Worm (Caenorhabditis elegans): Measurements from ENCODE around the gene sph-1.

DNA sequence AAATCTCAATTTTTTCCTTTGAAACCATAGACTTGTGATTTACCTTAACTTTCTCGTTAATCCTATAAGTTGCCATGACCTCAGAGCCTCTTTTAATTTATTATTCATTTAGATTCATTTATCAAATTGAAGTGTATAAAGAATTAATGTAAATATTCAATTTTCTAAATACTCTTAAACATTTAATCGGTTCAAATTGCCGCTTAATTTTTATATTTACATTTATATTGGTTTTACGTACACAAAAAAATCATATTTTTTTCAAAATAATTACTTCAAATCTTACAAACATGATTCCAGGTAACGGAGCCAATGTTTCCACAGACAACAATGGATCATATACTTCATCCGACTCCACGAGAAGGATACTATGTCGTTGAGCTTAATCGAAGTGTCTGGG lies 15.1 kb upstream of the sph-1 start, which contains the start of gene pmk-1:
- TF ChIP-seq nhr-28 (tag; optimal IDR thresholded peaks at IDR 0.05), result no peak
- no peak for TF ChIP-seq nhr-84 (tag; optimal IDR thresholded peaks at IDR 0.05)
- TF ChIP-seq ets-5 (GFP tag; IDR thresholded peaks at IDR 0.05), result no peak
- TF ChIP-seq egl-27 (tag; optimal IDR thresholded peaks at IDR 0.05), result no peak
- no peak for TF ChIP-seq fos-1 (tag; optimal IDR thresholded peaks at IDR 0.05)
- no peak for TF ChIP-seq unc-62 (GFP tag; optimal IDR thresholded peaks at IDR 0.05)
- no peak for TF ChIP-seq lsy-2 (tag; optimal IDR thresholded peaks at IDR 0.05)
- no peak for TF ChIP-seq mdl-1 (tag; optimal IDR thresholded peaks at IDR 0.05)
- TF ChIP-seq rnt-1 (tag; optimal IDR thresholded peaks at IDR 0.05), result no peak
- no peak for TF ChIP-seq elt-3 (tag; optimal IDR thresholded peaks at IDR 0.05)
- no peak for TF ChIP-seq efl-3 (GFP tag; optimal IDR thresholded peaks at IDR 0.05)
- TF ChIP-seq jun-1 (tag; optimal IDR thresholded peaks at IDR 0.05), result no peak
